Worm (Caenorhabditis elegans) whole organism, L4 larva: ENCODE data around the gene cdk-1.

Experiments used
- F10B5.3 ChIP-seq: sonication (generic microtip); optimal IDR thresholded peaks from 2 replicates; lab custom pipeline; 2016; ENCODE audit warnings: mild to moderate bottlenecking, missing genetic modification characterization, missing compliant biosample characterization
- F37D6.2 ChIP-seq: sonication (generic microtip); optimal IDR thresholded peaks from 2 replicates; lab custom pipeline; 2016; ENCODE audit warnings: mild to moderate bottlenecking, missing genetic modification characterization, missing compliant biosample characterization
- F44E2.7 ChIP-seq: fragments of 200-800 bp; sonication (Bioruptor generic); IDR thresholded peaks from 2 replicates; pipeline ENCODE4 v2.1.2; 2022; ENCODE audit warnings: missing genetic modification characterization, missing compliant biosample characterization
- T20F7.1 ChIP-seq: fragments of 200-800 bp; sonication (Bioruptor generic); optimal IDR thresholded peaks from 2 replicates; lab custom pipeline; 2018; ENCODE audit warnings: mild to moderate bottlenecking, missing genetic modification characterization, missing compliant biosample characterization
- Y5F2A.4 ChIP-seq: fragments of 200-800 bp; sonication (Bioruptor generic); optimal IDR thresholded peaks from 2 replicates; lab custom pipeline; 2018; ENCODE audit warnings: mild to moderate bottlenecking, missing genetic modification characterization, missing compliant biosample characterization
- ZK337.2 ChIP-seq: fragments of 200-800 bp; sonication (Bioruptor generic); IDR thresholded peaks from 2 replicates; pipeline ENCODE4 v1.3.6; 2022; ENCODE audit warnings: missing genetic modification reagents, missing genetic modification characterization, missing compliant biosample characterization
- ZK546.5 ChIP-seq, 2 experiments: sonication (generic microtip); optimal IDR thresholded peaks; 2 replicates each; lab custom pipeline; 2017; ENCODE audit warnings: missing biosample characterization in 2 of 2, missing genetic modification characterization in 2 of 2
- aly-2 ChIP-seq: sonication (generic microtip); optimal IDR thresholded peaks from 2 replicates; lab custom pipeline; 2018; ENCODE audit warnings: missing biosample characterization, missing genetic modification characterization
- arid-1 ChIP-seq: fragments of 200-800 bp; sonication (Bioruptor generic); conservative IDR thresholded peaks from 2 replicates; pipeline ENCODE4 v1.3.6; 2022; ENCODE audit warnings: missing genetic modification reagents, missing genetic modification characterization, missing compliant biosample characterization
- attf-4 ChIP-seq: sonication (generic microtip); optimal IDR thresholded peaks from 3 replicates; lab custom pipeline; 2017; ENCODE audit warnings: missing biosample characterization, missing genetic modification characterization
- ceh-32 ChIP-seq: sonication (generic microtip); optimal IDR thresholded peaks from 2 replicates; lab custom pipeline; 2016; ENCODE audit warnings: mild to moderate bottlenecking, missing genetic modification characterization, missing compliant biosample characterization; ENCODE audit not compliant: poor library complexity
- ceh-62 ChIP-seq: sonication (generic microtip); optimal IDR thresholded peaks from 2 replicates; lab custom pipeline; 2017; ENCODE audit warnings: missing biosample characterization, missing genetic modification characterization
- ceh-82 ChIP-seq: sonication (generic microtip); optimal IDR thresholded peaks from 2 replicates; lab custom pipeline; 2017; ENCODE audit warnings: missing biosample characterization, missing genetic modification characterization
- ctbp-1 ChIP-seq: fragments of 200-800 bp; sonication (Bioruptor generic); IDR thresholded peaks from 2 replicates; pipeline ENCODE4 v1.3.6; 2022; ENCODE audit warnings: missing genetic modification reagents, missing genetic modification characterization, missing compliant biosample characterization
- daf-12 ChIP-seq: fragments of 150-350 bp; optimal IDR thresholded peaks from 2 replicates; lab custom pipeline; 2014; ENCODE audit warnings: missing biosample characterization, missing genetic modification reagents, missing genetic modification characterization
- daf-16 ChIP-seq, 3 experiments: sonication (generic microtip); optimal IDR thresholded peaks; 2 replicates each; lab custom pipeline; 2016 to 2017; ENCODE audit warnings: missing genetic modification characterization in 3 of 3, missing genetic modification reagents in 3 of 3, mild to moderate bottlenecking in 2 of 3, missing compliant biosample characterization in 2 of 3, missing biosample characterization in 1 of 3, moderate library complexity in 1 of 3
- daf-19 ChIP-seq: fragments of 200-800 bp; sonication (Bioruptor generic); conservative IDR thresholded peaks from 2 replicates; pipeline ENCODE4 v1.3.6; 2022; ENCODE audit warnings: missing genetic modification characterization, missing compliant biosample characterization
- daf-8 ChIP-seq: fragments of 200-800 bp; sonication (Bioruptor generic); IDR thresholded peaks from 2 replicates; pipeline ENCODE4 v1.3.6; 2022; ENCODE audit warnings: missing genetic modification characterization, missing compliant biosample characterization
- dmd-6 ChIP-seq: fragments of 200-800 bp; sonication (Bioruptor generic); IDR thresholded peaks from 2 replicates; pipeline ENCODE4 v1.3.6; 2022; ENCODE audit warnings: missing genetic modification reagents, missing genetic modification characterization, missing compliant biosample characterization
- dmd-9 ChIP-seq: fragments of 200-800 bp; sonication (Bioruptor generic); IDR thresholded peaks from 2 replicates; pipeline ENCODE4 v1.3.6; 2022; ENCODE audit warnings: missing genetic modification reagents, missing genetic modification characterization, missing compliant biosample characterization
- egl-27 ChIP-seq: sonication (generic microtip); optimal IDR thresholded peaks from 3 replicates; lab custom pipeline; 2017; ENCODE audit warnings: missing biosample characterization, missing genetic modification reagents, missing genetic modification characterization
- gei-8 ChIP-seq: fragments of 200-800 bp; sonication (Bioruptor generic); optimal IDR thresholded peaks from 2 replicates; lab custom pipeline; 2018; ENCODE audit warnings: mild to moderate bottlenecking, missing genetic modification characterization, missing compliant biosample characterization
- hif-1 ChIP-seq, 2 experiments: sonication (generic microtip); optimal IDR thresholded peaks; 2 replicates each; lab custom pipeline; 2016 to 2017; ENCODE audit warnings: missing compliant biosample characterization in 2 of 2, missing genetic modification characterization in 2 of 2, missing genetic modification reagents in 2 of 2, missing genotype in 2 of 2, mild to moderate bottlenecking in 1 of 2
- hlh-11 ChIP-seq: fragments of 200-800 bp; sonication (Bioruptor generic); optimal IDR thresholded peaks from 2 replicates; lab custom pipeline; 2018; ENCODE audit warnings: mild to moderate bottlenecking, missing genetic modification characterization, missing compliant biosample characterization
- jun-1 ChIP-seq: fragments of 150-350 bp; optimal IDR thresholded peaks from 2 replicates; lab custom pipeline; 2014; ENCODE audit warnings: missing biosample characterization, missing genetic modification reagents, missing genetic modification characterization
- lim-7 ChIP-seq: fragments of 200-800 bp; sonication (Bioruptor generic); IDR thresholded peaks from 2 replicates; pipeline ENCODE4 v1.3.6; 2022; ENCODE audit warnings: missing genetic modification characterization, missing compliant biosample characterization
- lin-1 ChIP-seq: fragments of 200-800 bp; sonication (Bioruptor generic); IDR thresholded peaks from 2 replicates; pipeline ENCODE4 v1.3.6; 2022; ENCODE audit warnings: missing genetic modification reagents, missing genetic modification characterization, missing compliant biosample characterization
- lin-15B ChIP-seq: fragments of 150-350 bp; sonication (generic microtip); optimal IDR thresholded peaks from 3 replicates; lab custom pipeline; 2014; ENCODE audit warnings: missing biosample characterization, missing genetic modification characterization
- lin-38 ChIP-seq: fragments of 200-800 bp; sonication (Bioruptor generic); IDR thresholded peaks from 2 replicates; pipeline ENCODE4 v1.3.6; 2022; ENCODE audit warnings: missing genetic modification reagents, missing genetic modification characterization, missing compliant biosample characterization
- lin-39 ChIP-seq: fragments of 150-350 bp; optimal IDR thresholded peaks from 2 replicates; lab custom pipeline; 2014; ENCODE audit warnings: missing biosample characterization, missing genetic modification reagents, missing genetic modification characterization
- lir-3 ChIP-seq: sonication (generic microtip); optimal IDR thresholded peaks from 2 replicates; lab custom pipeline; 2016; ENCODE audit warnings: mild to moderate bottlenecking, missing genetic modification characterization, missing compliant biosample characterization
- madf-9 ChIP-seq: fragments of 200-800 bp; sonication (Bioruptor generic); conservative IDR thresholded peaks from 2 replicates; pipeline ENCODE4 v1.3.6; 2022; ENCODE audit warnings: missing genetic modification reagents, missing genetic modification characterization, missing compliant biosample characterization
- mdt-29 ChIP-seq: fragments of 200-800 bp; sonication (Bioruptor generic); IDR thresholded peaks from 2 replicates; pipeline ENCODE4 v1.3.6; 2022; ENCODE audit warnings: missing genetic modification reagents, missing genetic modification characterization, missing compliant biosample characterization
- mxl-2 ChIP-seq: fragments of 200-800 bp; sonication (Bioruptor generic); conservative IDR thresholded peaks from 2 replicates; pipeline ENCODE4 v1.3.6; 2022; ENCODE audit warnings: missing genetic modification reagents, missing genetic modification characterization, missing compliant biosample characterization
- mxl-3 ChIP-seq: fragments of 200-800 bp; sonication (Bioruptor generic); optimal IDR thresholded peaks from 2 replicates; lab custom pipeline; 2018; ENCODE audit warnings: mild to moderate bottlenecking, missing genetic modification characterization, missing compliant biosample characterization
- nhr-102 ChIP-seq: sonication (generic microtip); optimal IDR thresholded peaks from 2 replicates; lab custom pipeline; 2016; ENCODE audit warnings: mild to moderate bottlenecking, missing genetic modification characterization, moderate library complexity, missing compliant biosample characterization
- nhr-11 ChIP-seq: fragments of 150-350 bp; optimal IDR thresholded peaks from 2 replicates; lab custom pipeline; 2014; ENCODE audit warnings: missing biosample characterization, missing genetic modification characterization
- nhr-25 ChIP-seq: sonication (generic microtip); optimal IDR thresholded peaks from 2 replicates; lab custom pipeline; 2017; ENCODE audit warnings: missing genetic modification characterization, mild to moderate bottlenecking, missing compliant biosample characterization, antibody characterized with exemption, moderate library complexity, borderline replicate concordance; ENCODE audit not compliant: insufficient read depth
- nhr-41 ChIP-seq: fragments of 200-800 bp; sonication (Bioruptor generic); IDR thresholded peaks from 2 replicates; pipeline ENCODE4 v1.3.6; 2022; ENCODE audit warnings: missing genetic modification reagents, missing genetic modification characterization, missing compliant biosample characterization
- nhr-42 ChIP-seq: fragments of 200-800 bp; sonication (Bioruptor generic); IDR thresholded peaks from 2 replicates; pipeline ENCODE4 v1.3.6; 2022; ENCODE audit warnings: missing genetic modification characterization, missing compliant biosample characterization
- nhr-48 ChIP-seq: sonication (generic microtip); optimal IDR thresholded peaks from 2 replicates; lab custom pipeline; 2016; ENCODE audit warnings: mild to moderate bottlenecking, missing genetic modification characterization, missing compliant biosample characterization
- pha-4 ChIP-seq, 2 experiments: fragments of 150-350 bp in 1 of 2; fragments of 200-800 bp in 1 of 2; sonication (Bioruptor generic) in 1 of 2; IDR thresholded peaks in 1 of 2; optimal IDR thresholded peaks in 1 of 2; 2 replicates each; pipeline versions ENCODE4 v1.3.6 to Lab custom; 2014 to 2022; ENCODE audit warnings: missing genetic modification characterization in 2 of 2, missing genetic modification reagents in 2 of 2, missing biosample characterization in 1 of 2, missing compliant biosample characterization in 1 of 2
- php-3 ChIP-seq: fragments of 200-800 bp; sonication (Bioruptor generic); IDR thresholded peaks from 2 replicates; pipeline ENCODE4 v1.3.6; 2022; ENCODE audit warnings: missing genetic modification reagents, missing genetic modification characterization, missing compliant biosample characterization
- snpc-1.2 ChIP-seq: fragments of 200-800 bp; sonication (Bioruptor generic); IDR thresholded peaks from 2 replicates; pipeline ENCODE4 v1.3.6; 2022; ENCODE audit warnings: missing genetic modification reagents, missing genetic modification characterization, missing compliant biosample characterization
- snpc-4 ChIP-seq: fragments of 150-350 bp; optimal IDR thresholded peaks from 2 replicates; lab custom pipeline; 2014; ENCODE audit warnings: missing biosample characterization, missing genetic modification characterization
- unc-39 ChIP-seq: sonication (generic microtip); optimal IDR thresholded peaks from 2 replicates; lab custom pipeline; 2017; ENCODE audit warnings: missing biosample characterization, missing genetic modification characterization
- zfp-2 ChIP-seq: sonication (generic microtip); optimal IDR thresholded peaks from 2 replicates; lab custom pipeline; 2016; ENCODE audit warnings: mild to moderate bottlenecking, missing genetic modification characterization, missing compliant biosample characterization
- zfp-3 ChIP-seq: fragments of 200-800 bp; sonication (Bioruptor generic); conservative IDR thresholded peaks from 2 replicates; pipeline ENCODE4 v1.3.6; 2022; ENCODE audit warnings: missing genetic modification reagents, missing genetic modification characterization, missing compliant biosample characterization
- ztf-11 ChIP-seq: fragments of 150-350 bp; optimal IDR thresholded peaks from 2 replicates; lab custom pipeline; 2014; ENCODE audit warnings: missing biosample characterization, missing genetic modification characterization
- ztf-7 ChIP-seq: fragments of 150-350 bp; optimal IDR thresholded peaks from 2 replicates; lab custom pipeline; 2014; ENCODE audit warnings: missing biosample characterization, missing genetic modification characterization

Gene cdk-1

DNA sequence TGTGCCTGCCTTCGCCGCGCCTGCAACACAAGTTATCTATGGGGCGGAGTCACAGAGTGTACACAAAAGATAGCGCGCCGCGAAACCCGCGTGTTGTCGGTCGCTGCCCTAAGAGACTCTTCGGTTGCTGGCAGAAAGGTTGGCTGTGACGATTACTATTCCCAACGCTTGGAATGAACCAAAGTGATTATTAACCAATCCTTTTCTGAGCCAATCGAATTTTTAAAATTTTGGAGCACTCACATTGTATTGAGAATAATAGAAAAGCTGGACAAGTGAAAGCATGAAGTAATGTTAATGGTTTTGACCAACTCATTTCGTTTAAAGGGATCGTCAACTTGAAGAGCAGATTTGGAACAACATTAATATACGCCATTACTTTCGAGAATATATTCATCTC lies 30.0 kb upstream of the cdk-1 start (continued):
- TF ChIP-seq nhr-11 (peak; percentile 15), ztf-11 (tag; lab: Kevin White, UChicago) (no peak), php-3 (peak; percentile 49; the same call in 1 of the 2 replicates), zfp-3 (GFP tag; lab: Robert Waterston, UW) (no peak), lin-15B (tag; lab: Kevin White, UChicago) (peak; percentile 46), egl-27 (tag; lab: Kevin White, UChicago) (no peak), ceh-32 (tag; lab: Kevin White, UChicago) (no peak), ctbp-1 (GFP tag; lab: Robert Waterston, UW) (no peak), T20F7.1 (no peak), daf-16 (GFP tag; optimal IDR thresholded peaks at IDR 0.05; lab: Kevin White, UChicago) (peak in 1 of 2 experiments; percentile 63), daf-16 (tag; optimal IDR thresholded peaks at IDR 0.05; lab: Kevin White, UChicago) (peak; percentile 69), lin-38 (GFP tag; lab: Robert Waterston, UW) (peak; percentile 67), nhr-25 (peak; percentile 63), Y5F2A.4 (GFP tag; lab: Kevin White, UChicago) (no peak), ztf-7 (peak; percentile 33), snpc-1.2 (GFP tag; lab: Robert Waterston, UW) (no peak; the same call in 1 of the 2 replicates), unc-39 (no peak), ceh-82 (tag; lab: Kevin White, UChicago) (no peak), dmd-9 (no peak), dmd-6 (GFP tag; lab: Robert Waterston, UW) (peak; percentile 63), daf-19 (GFP tag; lab: Robert Waterston, UW) (no peak), lin-39 (tag; lab: Kevin White, UChicago) (no peak), nhr-41 (GFP tag; lab: Robert Waterston, UW) (no peak), ceh-62 (no peak), nhr-42 (GFP tag; lab: Robert Waterston, UW) (peak; percentile 27; the same call in 1 of the 2 replicates), madf-9 (GFP tag; lab: Robert Waterston, UW) (no peak), daf-8 (GFP tag; lab: Robert Waterston, UW) (no peak), jun-1 (tag; lab: Kevin White, UChicago) (peak; percentile 7), mxl-3 (GFP tag; lab: Kevin White, UChicago) (no peak), zfp-2 (tag; lab: Kevin White, UChicago) (no peak), nhr-102 (tag; lab: Kevin White, UChicago) (peak; percentile 73), arid-1 (no peak), lin-1 (peak; percentile 82; the same call in 1 of the 2 replicates), ZK546.5 (tag; optimal IDR thresholded peaks at IDR 0.05; lab: Kevin White, UChicago) (no peak), F44E2.7 (GFP tag; lab: Robert Waterston, UW) (no peak), nhr-48 (tag; lab: Kevin White, UChicago) (peak; percentile 63), F10B5.3 (tag; lab: Kevin White, UChicago) (peak; percentile 64), lir-3 (tag; lab: Kevin White, UChicago) (no peak), pha-4 (GFP tag; IDR thresholded peaks at IDR 0.05; lab: Robert Waterston, UW) (peak; percentile 48; the same call in 1 of the 2 replicates), pha-4 (tag; optimal IDR thresholded peaks at IDR 0.05; lab: Kevin White, UChicago) (no peak), F37D6.2 (no peak), aly-2 (tag; lab: Kevin White, UChicago) (no peak), hif-1 (tag; optimal IDR thresholded peaks at IDR 0.05; lab: Kevin White, UChicago) (peak in 1 of 2 experiments; percentile 8), daf-12 (tag; lab: Kevin White, UChicago) (no peak), lim-7 (no peak), mxl-2 (GFP tag; lab: Robert Waterston, UW) (no peak), hlh-11 (peak; percentile 70), mdt-29 (GFP tag; lab: Robert Waterston, UW) (no peak), snpc-4 (tag; lab: Kevin White, UChicago) (peak; percentile 91), gei-8 (GFP tag; lab: Kevin White, UChicago) (no peak), attf-4 (tag; lab: Kevin White, UChicago) (peak; percentile 25), ZK337.2 (GFP tag; lab: Robert Waterston, UW) (0 out of 2 replicates have a peak, but pooled peaks have one; percentile 12)
